Fruit fly (Drosophila melanogaster): ENCODE measurements around the gene CG4045.

The CG4045 gene

dm6 chrX:2081848-2082365, 6.2 kb upstream of the CG4045 start (continued):
- peak; percentile 59 for TF ChIP-seq abd-A (tag; optimal IDR thresholded peaks at IDR 0.05)
- TF ChIP-seq onecut (GFP tag; IDR thresholded peaks at IDR 0.05): peak; percentile 95

dm6 chrX:2080367-2080927, 4.7 kb upstream of the CG4045 start, which contains the start of the genes CG16903 and Unc-76:
Gene CG16903, minus strand, starts transcription at chrX:2080405.
Gene Unc-76, plus strand, starts transcription at chrX:2080610.
- TF ChIP-seq gcm (GFP tag; optimal IDR thresholded peaks at IDR 0.05) (peak; percentile 45), luna (GFP tag; optimal IDR thresholded peaks at IDR 0.05) (no peak), C15 (GFP tag; IDR thresholded peaks at IDR 0.05) (no peak), Hr78 (GFP tag; optimal IDR thresholded peaks at IDR 0.05) (peak in 1 of 2 experiments; percentile 24), CG7786 (GFP tag; optimal IDR thresholded peaks at IDR 0.05) (peak; percentile 18), ssp (GFP tag; IDR thresholded peaks at IDR 0.05) (peak; percentile 34; the same call in 1 of the 2 replicates), unpg (GFP tag; optimal IDR thresholded peaks at IDR 0.05) (peak; percentile 36), twi (tag; optimal IDR thresholded peaks at IDR 0.05) (peak; percentile 8), Myb (GFP tag; optimal IDR thresholded peaks at IDR 0.05) (peak; percentile 82), CG9932 (GFP tag; IDR thresholded peaks at IDR 0.05) (peak; percentile 37; the same call in 1 of the 2 replicates), CG3065 (GFP tag; optimal IDR thresholded peaks at IDR 0.05) (peak; percentile 2), nom (GFP tag; optimal IDR thresholded peaks at IDR 0.05) (peak; percentile 69), Ets97D (GFP tag; optimal IDR thresholded peaks at IDR 0.05) (peak; percentile 95), CG34422 (GFP tag; IDR thresholded peaks at IDR 0.05) (0 out of 3 replicates have a peak, but pooled peaks have one; percentile 28), CG33557 (GFP tag; optimal IDR thresholded peaks at IDR 0.05) (peak; percentile 53), CG15696 (tag; optimal IDR thresholded peaks at IDR 0.05) (peak; percentile 15), CG6791 (GFP tag; IDR thresholded peaks at IDR 0.05; ENCODE audit: partially characterized antibody) (0 out of 3 replicates have a peak, but pooled peaks have one; percentile 49), CG2199 (GFP tag; IDR thresholded peaks at IDR 0.05) (no peak), Pdp1 (GFP tag; optimal IDR thresholded peaks at IDR 0.05) (peak in 1 of 2 experiments; percentile 68), crp (GFP tag; optimal IDR thresholded peaks at IDR 0.05) (peak in 1 of 2 experiments; percentile 32), CG14710 (tag; optimal IDR thresholded peaks at IDR 0.05) (peak; percentile 86), HLHmδ (GFP tag; optimal IDR thresholded peaks at IDR 0.05) (peak; percentile 77), chm (GFP tag; IDR thresholded peaks at IDR 0.05) (peak; percentile 78), oc (tag; optimal IDR thresholded peaks at IDR 0.05) (peak; percentile 16), slbo (GFP tag; IDR thresholded peaks at IDR 0.05) (peak; percentile 21; the same call in 1 of the 2 replicates), lola (GFP tag; optimal IDR thresholded peaks at IDR 0.05) (peak in 1 of 3 experiments; percentile 1), repo (GFP tag; optimal IDR thresholded peaks at IDR 0.05) (no peak), CG1647 (GFP tag; optimal IDR thresholded peaks at IDR 0.05) (peak; percentile 5), CG12299 (tag; optimal IDR thresholded peaks at IDR 0.05) (peak; percentile 51), crol (GFP tag; IDR thresholded peaks at IDR 0.05) (peak; percentile 73), CHES-1-like (GFP tag; optimal IDR thresholded peaks at IDR 0.05) (peak; percentile 66), nerfin-1 (tag; optimal IDR thresholded peaks at IDR 0.05) (peak; percentile 47), Drgx (GFP tag; IDR thresholded peaks at IDR 0.05) (no peak), CG16815 (GFP tag; optimal IDR thresholded peaks at IDR 0.05) (no peak), CrebB (tag; optimal IDR thresholded peaks at IDR 0.05) (peak; percentile 57), CG12391 (tag; optimal IDR thresholded peaks at IDR 0.05) (peak; percentile 60), CG15514 (GFP tag; optimal IDR thresholded peaks at IDR 0.05) (peak; percentile 85), CoRest (tag; optimal IDR thresholded peaks at IDR 0.05) (peak; percentile 46), dmrt99B (tag; optimal IDR thresholded peaks at IDR 0.05) (peak; percentile 7), CG12155 (GFP tag; optimal IDR thresholded peaks at IDR 0.05) (peak; percentile 24), CG33213 (GFP tag; optimal IDR thresholded peaks at IDR 0.05) (peak; percentile 91), CG17359 (tag; optimal IDR thresholded peaks at IDR 0.05) (peak; percentile 29), CG8944 (GFP tag; optimal IDR thresholded peaks at IDR 0.05) (peak; percentile 1), CG5245 (GFP tag; optimal IDR thresholded peaks at IDR 0.05) (no peak)

Measured in whole organism, embryonic.